Fruit fly (Drosophila melanogaster) whole organism: ENCODE data around the gene CG9932.

Experiments
- CG8478 ChIP-seq: fragments of >200 bp; optimal IDR thresholded peaks from 2 replicates; lab custom pipeline; 2018; ENCODE audit warnings: inconsistent platforms
- Dll ChIP-seq: fragments of >200 bp; optimal IDR thresholded peaks from 2 replicates; lab custom pipeline; 2017
- EcR ChIP-seq, 2 experiments: fragments of >200 bp; optimal IDR thresholded peaks; 2 replicates each; lab custom pipeline; 2017; ENCODE audit warnings: missing biosample characterization in 2 of 2, missing genetic modification characterization in 2 of 2, missing genetic modification reagents in 2 of 2
- pan ChIP-seq: fragments of >200 bp; optimal IDR thresholded peaks from 2 replicates; lab custom pipeline; 2017
- psq ChIP-seq: fragments of >200 bp; optimal IDR thresholded peaks from 2 replicates; lab custom pipeline; 2017

DNA sequence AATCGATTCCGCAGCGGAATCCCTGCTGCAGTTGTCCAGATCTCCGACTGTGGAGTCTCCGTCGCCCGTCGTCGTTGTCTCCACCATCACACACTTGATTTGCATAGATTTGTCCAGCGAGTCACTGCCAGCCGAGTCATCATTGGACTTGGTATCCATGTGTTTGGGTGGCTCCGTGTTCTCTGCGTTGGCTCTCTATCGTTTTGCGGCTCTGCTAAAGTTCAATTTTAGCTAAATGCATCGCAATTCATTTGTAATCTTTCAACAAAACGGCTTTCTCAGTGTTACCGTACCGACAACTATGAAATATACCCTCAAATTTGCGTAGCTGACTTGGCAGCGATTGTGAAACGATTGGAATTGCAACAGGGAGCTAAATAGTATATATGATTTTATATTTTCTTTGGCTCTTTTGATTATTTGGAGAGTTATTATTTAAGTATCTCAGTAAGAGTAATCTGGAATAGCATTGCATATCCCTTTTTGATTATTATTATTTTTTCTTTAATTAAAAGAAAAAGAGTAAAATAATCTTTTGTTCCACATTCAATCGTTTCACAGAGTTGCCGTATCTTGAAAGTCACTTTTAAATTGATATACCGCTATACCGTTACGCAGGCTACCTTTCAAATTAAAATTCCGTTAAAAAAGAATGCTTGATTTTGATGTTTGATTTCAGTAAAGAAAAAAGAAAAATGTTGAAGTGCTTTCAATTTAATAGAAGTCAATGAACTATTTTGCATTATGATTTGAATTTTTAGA lies 38.7 kb downstream of the CG9932 start, which contains the start of gene CG9933:
- TF ChIP-seq CG8478 (no peak), pan (no peak), psq (lab: Kevin White, UChicago) (no peak), EcR (GFP tag; optimal IDR thresholded peaks at IDR 0.05; lab: Kevin White, UChicago) (no peak), Dll (lab: Kevin White, UChicago) (no peak)
